Fruit fly (Drosophila melanogaster) whole organism, embryonic: ENCODE results near the gene CG5561.

ENCODE experiments used
- Aef1 ChIP-seq: fragments of 200-800 bp; sonication (Bioruptor generic); IDR thresholded peaks from 3 replicates; pipeline ENCODE4 v1.3.6; 2022; ENCODE audit warnings: missing biosample characterization, missing genetic modification characterization
- Blimp-1 ChIP-seq: fragments of 200-800 bp; sonication (Bioruptor generic); optimal IDR thresholded peaks from 3 replicates; lab custom pipeline; 2018; ENCODE audit warnings: missing biosample characterization, missing genetic modification characterization, mild to moderate bottlenecking, moderate library complexity, missing genetic modification reagents
- CG10274 ChIP-seq: fragments of 200-800 bp; sonication (Bioruptor generic); optimal IDR thresholded peaks from 3 replicates; lab custom pipeline; 2017; ENCODE audit warnings: missing biosample characterization, mild to moderate bottlenecking, missing genetic modification characterization
- CG10979 ChIP-seq: fragments of 200-800 bp; sonication (Bioruptor generic); optimal IDR thresholded peaks from 2 replicates; lab custom pipeline; 2018; ENCODE audit warnings: missing biosample characterization, mild to moderate bottlenecking, missing genetic modification characterization, moderate library complexity
- CG11560 ChIP-seq: fragments of 200-800 bp; sonication (Bioruptor generic); IDR thresholded peaks from 3 replicates; pipeline ENCODE4 v1.3.6; 2022; ENCODE audit warnings: missing biosample characterization, missing genetic modification characterization
- CG14014 ChIP-seq: fragments of 200-800 bp; sonication (Bioruptor generic); IDR thresholded peaks from 2 replicates; pipeline ENCODE4 v1.3.6; 2022; ENCODE audit warnings: missing biosample characterization, missing genetic modification characterization
- CG15601 ChIP-seq: fragments of 200-800 bp; sonication (Bioruptor generic); optimal IDR thresholded peaks from 3 replicates; lab custom pipeline; 2019; ENCODE audit warnings: missing biosample characterization, mild to moderate bottlenecking, missing genetic modification characterization, moderate library complexity
- CG17359 ChIP-seq: fragments of 200-800 bp; sonication (Bioruptor generic); optimal IDR thresholded peaks from 3 replicates; lab custom pipeline; 2018; ENCODE audit warnings: missing biosample characterization, mild to moderate bottlenecking, missing genetic modification characterization, moderate library complexity
- CG17361 ChIP-seq: fragments of 200-800 bp; sonication (Bioruptor generic); IDR thresholded peaks from 3 replicates; pipeline ENCODE4 v1.3.6; 2022; ENCODE audit warnings: missing biosample characterization, missing genetic modification characterization
- CG1832 ChIP-seq: fragments of 200-800 bp; sonication (Bioruptor generic); optimal IDR thresholded peaks from 2 replicates; lab custom pipeline; 2017; ENCODE audit warnings: missing biosample characterization, mild to moderate bottlenecking, missing genetic modification characterization, inconsistent platforms
- CG2120 ChIP-seq: fragments of 200-800 bp; sonication (Bioruptor generic); optimal IDR thresholded peaks from 3 replicates; lab custom pipeline; 2016; ENCODE audit warnings: missing biosample characterization, missing genetic modification characterization
- CG30431 ChIP-seq: fragments of 200-800 bp; sonication (Bioruptor generic); optimal IDR thresholded peaks from 2 replicates; lab custom pipeline; 2017; ENCODE audit warnings: missing biosample characterization, missing genetic modification characterization
- CG3995 ChIP-seq: fragments of 200-800 bp; sonication (Bioruptor generic); optimal IDR thresholded peaks from 3 replicates; lab custom pipeline; 2016; ENCODE audit warnings: missing biosample characterization, missing genetic modification characterization
- CG4424 ChIP-seq: fragments of 200-800 bp; sonication (Bioruptor generic); optimal IDR thresholded peaks from 3 replicates; lab custom pipeline; 2016; ENCODE audit warnings: missing biosample characterization, missing genetic modification characterization
- CG8388 ChIP-seq: fragments of 200-800 bp; sonication (Bioruptor generic); optimal IDR thresholded peaks from 2 replicates; lab custom pipeline; 2019; ENCODE audit warnings: missing biosample characterization, mild to moderate bottlenecking, missing genetic modification characterization, moderate library complexity
- CG8924 ChIP-seq: fragments of 200-800 bp; optimal IDR thresholded peaks from 3 replicates; lab custom pipeline; 2019; ENCODE audit warnings: missing biosample characterization, mild to moderate bottlenecking, missing genetic modification characterization, moderate library complexity
- D19A ChIP-seq: fragments of 200-800 bp; optimal IDR thresholded peaks from 3 replicates; lab custom pipeline; 2019; ENCODE audit warnings: missing biosample characterization, mild to moderate bottlenecking, missing genetic modification characterization, moderate library complexity
- Drgx ChIP-seq: fragments of 200-800 bp; sonication (Bioruptor generic); IDR thresholded peaks from 2 replicates; pipeline ENCODE4 v1.3.6; 2022; ENCODE audit warnings: missing biosample characterization, missing genetic modification characterization
- Ets65A ChIP-seq: fragments of 200-800 bp; sonication (Bioruptor generic); peaks from one replicate; lab custom pipeline; 2016; ENCODE audit warnings: missing biosample characterization, missing genetic modification characterization
- HLHmδ ChIP-seq: fragments of 200-800 bp; sonication (Bioruptor generic); optimal IDR thresholded peaks from 2 replicates; lab custom pipeline; 2018; ENCODE audit warnings: missing biosample characterization, mild to moderate bottlenecking, missing genetic modification characterization, moderate library complexity
- Hr51 ChIP-seq, 2 experiments: fragments of 200-800 bp; sonication (Bioruptor generic); optimal IDR thresholded peaks; 2 replicates in 1 of 2; 3 replicates in 1 of 2; lab custom pipeline; 2016 to 2018; ENCODE audit warnings: missing biosample characterization in 2 of 2, missing genetic modification characterization in 2 of 2, mild to moderate bottlenecking in 1 of 2, moderate library complexity in 1 of 2
- Med ChIP-seq: fragments of 200-800 bp; sonication (Bioruptor generic); peaks from one replicate; lab custom pipeline; 2016; ENCODE audit warnings: missing biosample characterization, missing genetic modification characterization, mild to moderate bottlenecking, inconsistent platforms, moderate library complexity
- Ptx1 ChIP-seq: fragments of 200-800 bp; sonication (Bioruptor generic); IDR thresholded peaks from 2 replicates; pipeline ENCODE4 v1.3.6; 2022; ENCODE audit warnings: missing biosample characterization, missing genetic modification characterization
- Sox102F ChIP-seq: fragments of 200-800 bp; sonication (Bioruptor generic); optimal IDR thresholded peaks from 2 replicates; lab custom pipeline; 2018; ENCODE audit warnings: missing biosample characterization, mild to moderate bottlenecking, missing genetic modification characterization, moderate library complexity
- Ssrp ChIP-seq: fragments of 200-800 bp; sonication (Bioruptor generic); optimal IDR thresholded peaks from 2 replicates; lab custom pipeline; 2018; ENCODE audit warnings: missing biosample characterization, mild to moderate bottlenecking, missing genetic modification characterization, moderate library complexity
- aop ChIP-seq: fragments of 200-800 bp; sonication (Bioruptor generic); IDR thresholded peaks from 2 replicates; pipeline ENCODE4 v1.3.6; 2022; ENCODE audit warnings: missing biosample characterization, missing genetic modification characterization
- ara ChIP-seq: fragments of 200-800 bp; sonication (Bioruptor generic); IDR thresholded peaks from 2 replicates; pipeline ENCODE4 v1.3.6; 2022; ENCODE audit warnings: missing biosample characterization, missing genetic modification characterization
- bsh ChIP-seq, 2 experiments: fragments of 200-800 bp; sonication (Bioruptor generic); optimal IDR thresholded peaks; 2 replicates each; lab custom pipeline; 2017 to 2018; ENCODE audit warnings: mild to moderate bottlenecking in 2 of 2, missing biosample characterization in 2 of 2, missing genetic modification characterization in 2 of 2, moderate library complexity in 1 of 2
- dmrt11E ChIP-seq: fragments of 200-800 bp; sonication (Bioruptor generic); optimal IDR thresholded peaks from 3 replicates; lab custom pipeline; 2018; ENCODE audit warnings: missing biosample characterization, mild to moderate bottlenecking, missing genetic modification characterization, moderate library complexity
- dmrt99B ChIP-seq: fragments of 200-800 bp; sonication (Bioruptor generic); optimal IDR thresholded peaks from 2 replicates; lab custom pipeline; 2018; ENCODE audit warnings: missing biosample characterization, mild to moderate bottlenecking, missing genetic modification characterization, moderate library complexity
- dysf ChIP-seq: fragments of 200-800 bp; sonication (Bioruptor generic); IDR thresholded peaks from 3 replicates; pipeline ENCODE4 v1.3.6; 2022; ENCODE audit warnings: missing biosample characterization, missing genetic modification characterization
- emc ChIP-seq: fragments of 200-800 bp; sonication (Bioruptor generic); optimal IDR thresholded peaks from 2 replicates; lab custom pipeline; 2016; ENCODE audit warnings: missing biosample characterization, missing genetic modification characterization
- esg ChIP-seq: fragments of 200-800 bp; sonication (Bioruptor generic); conservative IDR thresholded peaks from 2 replicates; pipeline ENCODE4 v1.3.6; 2022; ENCODE audit warnings: missing biosample characterization, missing genetic modification characterization
- hkb ChIP-seq, 2 experiments: fragments of 200-800 bp in 1 of 2; fragments of >200 bp in 1 of 2; sonication (Bioruptor generic) in 1 of 2; IDR thresholded peaks in 1 of 2; optimal IDR thresholded peaks in 1 of 2; 2 replicates each; pipeline versions ENCODE4 v1.3.6 to Lab custom; 2017 to 2022; ENCODE audit warnings: missing biosample characterization in 1 of 2, missing genetic modification characterization in 1 of 2
- jigr1 ChIP-seq: fragments of 200-800 bp; sonication (Bioruptor generic); IDR thresholded peaks from 3 replicates; pipeline ENCODE4 v1.3.6; 2022; ENCODE audit warnings: missing biosample characterization, missing genetic modification characterization
- jumu ChIP-seq: fragments of 200-800 bp; sonication (Bioruptor generic); optimal IDR thresholded peaks from 3 replicates; lab custom pipeline; 2016; ENCODE audit warnings: missing biosample characterization, missing genetic modification characterization
- lmd ChIP-seq: fragments of 200-800 bp; sonication (Bioruptor generic); IDR thresholded peaks from 2 replicates; pipeline ENCODE4 v1.3.6; 2022; ENCODE audit warnings: missing biosample characterization, missing genetic modification characterization
- nerfin-1 ChIP-seq: fragments of 200-800 bp; sonication (Bioruptor generic); optimal IDR thresholded peaks from 3 replicates; lab custom pipeline; 2019; ENCODE audit warnings: missing biosample characterization, mild to moderate bottlenecking, missing genetic modification characterization, moderate library complexity
- otp ChIP-seq: fragments of 200-800 bp; sonication (Bioruptor generic); IDR thresholded peaks from 3 replicates; pipeline ENCODE4, ENCODE4 v1.3.6; 2022; ENCODE audit warnings: missing biosample characterization, missing genetic modification characterization
- prd ChIP-seq, 3 experiments: fragments of >200 bp in 2 of 3; fragments of 200-800 bp in 1 of 3; sonication (Bioruptor generic) in 1 of 3; optimal IDR thresholded peaks in 2 of 3; IDR thresholded peaks in 1 of 3; 2 replicates in 2 of 3; 3 replicates in 1 of 3; pipeline versions ENCODE4 v1.3.6 to Lab custom; 2017 to 2022; ENCODE audit warnings: missing biosample characterization in 1 of 3, missing genetic modification characterization in 1 of 3
- row ChIP-seq: fragments of 200-800 bp; sonication (Bioruptor generic); IDR thresholded peaks from 3 replicates; pipeline ENCODE4 v1.3.6; 2022; ENCODE audit warnings: missing biosample characterization, missing genetic modification characterization
- sens ChIP-seq: fragments of 200-800 bp; sonication (Bioruptor generic); peaks from one replicate; lab custom pipeline; 2016; ENCODE audit warnings: missing biosample characterization, missing genetic modification characterization
- sisA ChIP-seq: fragments of 200-800 bp; sonication (Bioruptor generic); IDR thresholded peaks from 2 replicates; pipeline ENCODE4 v1.3.6; 2022; ENCODE audit warnings: missing biosample characterization, missing genetic modification characterization
- slbo ChIP-seq: fragments of 200-800 bp; sonication (Bioruptor generic); IDR thresholded peaks from 2 replicates; pipeline ENCODE4 v1.3.6; 2022; ENCODE audit warnings: missing biosample characterization, missing genetic modification characterization
- ttk ChIP-seq: fragments of 200-800 bp; sonication (Bioruptor generic); IDR thresholded peaks from 2 replicates; pipeline ENCODE4 v2.1.2; 2022; ENCODE audit warnings: missing biosample characterization, missing genetic modification characterization
- zf30C ChIP-seq: fragments of 200-800 bp; sonication (Bioruptor generic); optimal IDR thresholded peaks from 3 replicates; lab custom pipeline; 2018; ENCODE audit warnings: missing biosample characterization, mild to moderate bottlenecking, missing genetic modification characterization

Gene CG5561

dm6 chr2L:1387811-1388210, 33.9 kb upstream of the CG5561 start:
- no peak for TF ChIP-seq CG11560 (tag; lab: Robert Waterston, UW)
- TF ChIP-seq zf30C (GFP tag; lab: Kevin White, UChicago): peak; percentile 33
- TF ChIP-seq Ets65A (GFP tag; lab: Kevin White, UChicago): peak; percentile 53
- TF ChIP-seq otp (GFP tag; lab: Robert Waterston, UW): no peak
- TF ChIP-seq nerfin-1 (tag; lab: Kevin White, UChicago): peak; percentile 27
- TF ChIP-seq Drgx (GFP tag; lab: Robert Waterston, UW): 0 out of 2 replicates have a peak, but pooled peaks have one; percentile 29
- peak in 1 of 2 experiments; percentile 27 for TF ChIP-seq bsh (GFP tag; optimal IDR thresholded peaks at IDR 0.05; lab: Kevin White, UChicago)
- no peak for TF ChIP-seq esg (GFP tag; lab: Robert Waterston, UW)
- TF ChIP-seq CG17361 (GFP tag; lab: Robert Waterston, UW): 0 out of 3 replicates have a peak, but pooled peaks have one; percentile 9

- TF ChIP-seq sisA (GFP tag; lab: Robert Waterston, UW) (no peak), CG17361 (GFP tag; lab: Robert Waterston, UW) (peak; percentile 47; the same call in 1 of the 3 replicates), Sox102F (GFP tag; lab: Kevin White, UChicago) (no peak), Ets65A (GFP tag; lab: Kevin White, UChicago) (peak; percentile 74), Ssrp (tag; lab: Kevin White, UChicago) (peak; percentile 6), CG8924 (tag; lab: Kevin White, UChicago) (no peak), jumu (no peak), CG3995 (GFP tag; lab: Kevin White, UChicago) (no peak), emc (GFP tag; lab: Kevin White, UChicago) (no peak)
These were observed 32.6 kb upstream of the CG5561 start for dm6 chr2L:1386512-1386911.

- no peak for TF ChIP-seq D19A (tag; lab: Kevin White, UChicago)
- TF ChIP-seq dysf (GFP tag; lab: Robert Waterston, UW): peak; percentile 35; the same call in 2 of the 3 replicates
- TF ChIP-seq row (GFP tag; lab: Robert Waterston, UW): peak; percentile 55
- TF ChIP-seq CG4424 (GFP tag; lab: Kevin White, UChicago): no peak
- peak; percentile 34; the same call in 1 of the 2 replicates for TF ChIP-seq slbo (GFP tag; lab: Robert Waterston, UW)
- TF ChIP-seq jigr1 (GFP tag; lab: Robert Waterston, UW): no peak
- TF ChIP-seq CG1832 (GFP tag; lab: Kevin White, UChicago): no peak
- TF ChIP-seq Blimp-1 (GFP tag; lab: Kevin White, UChicago): peak; percentile 21
- peak; percentile 2 for TF ChIP-seq CG2120
- TF ChIP-seq HLHmδ (GFP tag; lab: Kevin White, UChicago): no peak
- peak in 1 of 2 experiments; percentile 1 for TF ChIP-seq Hr51 (GFP tag; optimal IDR thresholded peaks at IDR 0.05; lab: Kevin White, UChicago)
- TF ChIP-seq CG8388 (GFP tag; lab: Kevin White, UChicago): peak; percentile 9
- TF ChIP-seq hkb (optimal IDR thresholded peaks at IDR 0.05; lab: Kevin White, UChicago): no peak
- 0 out of 2 replicates have a peak, but pooled peaks have one; percentile 13 for TF ChIP-seq hkb (GFP tag; IDR thresholded peaks at IDR 0.05; lab: Robert Waterston, UW)
- TF ChIP-seq aop (GFP tag; lab: Robert Waterston, UW): no peak
- no peak for TF ChIP-seq CG15601 (tag; lab: Kevin White, UChicago)
- 0 out of 2 replicates have a peak, but pooled peaks have one; percentile 14 for TF ChIP-seq CG14014 (GFP tag; lab: Robert Waterston, UW)
- TF ChIP-seq lmd (GFP tag; lab: Robert Waterston, UW): 0 out of 2 replicates have a peak, but pooled peaks have one; percentile 9
- 0 out of 2 replicates have a peak, but pooled peaks have one; percentile 24 for TF ChIP-seq ara (GFP tag; lab: Robert Waterston, UW)
- no peak for TF ChIP-seq CG10274 (GFP tag; lab: Kevin White, UChicago)
- TF ChIP-seq CG17359 (tag; lab: Kevin White, UChicago): peak; percentile 15
- no peak for TF ChIP-seq prd (optimal IDR thresholded peaks at IDR 0.05; lab: Kevin White, UChicago)
- peak; percentile 7; the same call in 1 of the 3 replicates for TF ChIP-seq prd (GFP tag; IDR thresholded peaks at IDR 0.05; lab: Robert Waterston, UW)
- peak; percentile 44 for TF ChIP-seq Med (GFP tag; lab: Kevin White, UChicago)
- TF ChIP-seq CG10979: peak; percentile 3
- peak; percentile 35; the same call in 1 of the 2 replicates for TF ChIP-seq Ptx1 (GFP tag; lab: Robert Waterston, UW)
- peak; percentile 28; the same call in 1 of the 2 replicates for TF ChIP-seq ttk
- TF ChIP-seq dmrt99B: peak; percentile 12
- peak; percentile 64 for TF ChIP-seq sens (GFP tag; lab: Kevin White, UChicago)
- no peak for TF ChIP-seq dmrt11E (tag; lab: Kevin White, UChicago)
- peak; percentile 22; the same call in 1 of the 3 replicates for TF ChIP-seq Aef1 (GFP tag; lab: Robert Waterston, UW)
- TF ChIP-seq CG30431 (GFP tag; lab: Kevin White, UChicago): no peak
These were observed 23.7 kb upstream of the CG5561 start for dm6 chr2L:1377635-1378034.
